Worm (Caenorhabditis elegans) whole organism, early embryonic: ENCODE results near the gene F53H4.6.

Source experiments
- B0310.2 ChIP-seq: sonication (generic microtip); optimal IDR thresholded peaks from 2 replicates; lab custom pipeline; 2016; ENCODE audit warnings: mild to moderate bottlenecking, missing genetic modification characterization, missing compliant biosample characterization
- F13C5.2 ChIP-seq: sonication (generic microtip); optimal IDR thresholded peaks from 2 replicates; lab custom pipeline; 2017; ENCODE audit warnings: mild to moderate bottlenecking, missing genetic modification characterization, inconsistent platforms, missing compliant biosample characterization
- aly-1 ChIP-seq: sonication (generic microtip); optimal IDR thresholded peaks from 2 replicates; lab custom pipeline; 2016; ENCODE audit warnings: missing genetic modification characterization, missing compliant biosample characterization
- ama-1 ChIP-seq: fragments of 150-350 bp; optimal IDR thresholded peaks from 2 replicates; lab custom pipeline; 2014
- ceh-13 ChIP-seq: fragments of 200-800 bp; sonication (Bioruptor generic); optimal IDR thresholded peaks from 2 replicates; lab custom pipeline; 2018; ENCODE audit warnings: mild to moderate bottlenecking, missing genetic modification characterization, missing compliant biosample characterization
- ceh-36 ChIP-seq: sonication (generic microtip); optimal IDR thresholded peaks from 2 replicates; lab custom pipeline; 2016; ENCODE audit warnings: missing genetic modification characterization, inconsistent platforms, missing compliant biosample characterization
- ets-7 ChIP-seq: sonication (generic microtip); optimal IDR thresholded peaks from 2 replicates; lab custom pipeline; 2016; ENCODE audit warnings: missing genotype, missing genetic modification characterization, missing compliant biosample characterization
- flt-1 ChIP-seq: fragments of 200-800 bp; sonication (Bioruptor generic); IDR thresholded peaks from 2 replicates; pipeline ENCODE4 v1.3.6; 2022; ENCODE audit warnings: missing genetic modification characterization, missing compliant biosample characterization
- hmbx-1 ChIP-seq: sonication (generic microtip); optimal IDR thresholded peaks from 2 replicates; lab custom pipeline; 2016; ENCODE audit warnings: mild to moderate bottlenecking, missing genetic modification characterization, missing compliant biosample characterization
- hmg-4 ChIP-seq: fragments of 200-800 bp; sonication (Bioruptor generic); optimal IDR thresholded peaks from 2 replicates; lab custom pipeline; 2018; ENCODE audit warnings: mild to moderate bottlenecking, missing genetic modification characterization, missing compliant biosample characterization
- hnd-1 ChIP-seq: sonication (generic microtip); optimal IDR thresholded peaks from 2 replicates; lab custom pipeline; 2016; ENCODE audit warnings: missing genetic modification characterization, missing compliant biosample characterization
- pes-1 ChIP-seq: fragments of 200-800 bp; sonication (Bioruptor generic); IDR thresholded peaks from 2 replicates; pipeline ENCODE4 v1.3.6; 2022; ENCODE audit warnings: missing genetic modification reagents, missing genetic modification characterization, missing compliant biosample characterization
- scrt-1 ChIP-seq: fragments of 200-800 bp; sonication (Bioruptor generic); IDR thresholded peaks from 2 replicates; pipeline ENCODE4 v1.3.6; 2022; ENCODE audit warnings: missing genetic modification characterization, missing compliant biosample characterization
- sea-1 ChIP-seq: fragments of 200-800 bp; sonication (Bioruptor generic); conservative IDR thresholded peaks from 2 replicates; pipeline ENCODE4 v1.3.6; 2022; ENCODE audit warnings: missing genetic modification characterization, missing compliant biosample characterization
- tbx-11 ChIP-seq: fragments of 200-800 bp; sonication (Bioruptor generic); IDR thresholded peaks from 2 replicates; pipeline ENCODE4 v1.3.6; 2022; ENCODE audit warnings: missing genetic modification characterization, missing compliant biosample characterization
- tbx-37 ChIP-seq: fragments of 200-800 bp; sonication (Bioruptor generic); conservative IDR thresholded peaks from 2 replicates; pipeline ENCODE4 v1.3.6; 2022; ENCODE audit warnings: missing genetic modification reagents, missing genetic modification characterization, missing compliant biosample characterization
- tra-4 ChIP-seq: sonication (generic microtip); optimal IDR thresholded peaks from 2 replicates; lab custom pipeline; 2017; ENCODE audit warnings: missing genetic modification characterization, missing compliant biosample characterization

F53H4.6 gene

ce11 chrX:15847543-15848087 lies 12.8 kb downstream of the F53H4.6 start, which contains the start of gene F59F4.3:
F59F4.3 (minus strand) TSS chrX:15847593.
- TF ChIP-seq ets-7 (tag; lab: Kevin White, UChicago) (no peak), F13C5.2 (no peak), ceh-13 (no peak), sea-1 (GFP tag; lab: Robert Waterston, UW) (no peak), hmg-4 (GFP tag; lab: Kevin White, UChicago) (no peak), tra-4 (tag; lab: Kevin White, UChicago) (no peak), tbx-37 (GFP tag; lab: Robert Waterston, UW) (no peak), scrt-1 (GFP tag; lab: Robert Waterston, UW) (no peak), hnd-1 (tag; lab: Kevin White, UChicago) (no peak), tbx-11 (GFP tag; lab: Robert Waterston, UW) (no peak), hmbx-1 (no peak), pes-1 (GFP tag; lab: Robert Waterston, UW) (no peak), ama-1 (lab: Kevin White, UChicago) (no peak), flt-1 (GFP tag; lab: Robert Waterston, UW) (no peak)

- TF ChIP-seq tra-4 (tag; lab: Kevin White, UChicago): no peak
- no peak for TF ChIP-seq F13C5.2
- TF ChIP-seq ama-1 (lab: Kevin White, UChicago): no peak
- no peak for TF ChIP-seq ets-7 (tag; lab: Kevin White, UChicago)
- no peak for TF ChIP-seq ceh-13
- no peak for TF ChIP-seq scrt-1 (GFP tag; lab: Robert Waterston, UW)
- no peak for TF ChIP-seq sea-1 (GFP tag; lab: Robert Waterston, UW)
- no peak for TF ChIP-seq tbx-11 (GFP tag; lab: Robert Waterston, UW)
- TF ChIP-seq pes-1 (GFP tag; lab: Robert Waterston, UW): no peak
- no peak for TF ChIP-seq ceh-36
- no peak for TF ChIP-seq aly-1 (tag; lab: Kevin White, UChicago)
- no peak for TF ChIP-seq hmbx-1
- TF ChIP-seq hnd-1 (tag; lab: Kevin White, UChicago): no peak
- TF ChIP-seq flt-1 (GFP tag; lab: Robert Waterston, UW): no peak
Measured at ce11 chrX:15846552-15846951, 13.9 kb downstream of the F53H4.6 start.

ce11 chrX:15844330-15844729 lies 16.1 kb downstream of the F53H4.6 start:
- no peak for TF ChIP-seq flt-1 (GFP tag; lab: Robert Waterston, UW)
- no peak for TF ChIP-seq scrt-1 (GFP tag; lab: Robert Waterston, UW)
- TF ChIP-seq aly-1 (tag; lab: Kevin White, UChicago): no peak
- no peak for TF ChIP-seq hmg-4 (GFP tag; lab: Kevin White, UChicago)
- no peak for TF ChIP-seq ceh-13
- no peak for TF ChIP-seq ceh-36
- no peak for TF ChIP-seq tbx-11 (GFP tag; lab: Robert Waterston, UW)
- no peak for TF ChIP-seq F13C5.2
- no peak for TF ChIP-seq ets-7 (tag; lab: Kevin White, UChicago)
- no peak for TF ChIP-seq pes-1 (GFP tag; lab: Robert Waterston, UW)
- no peak for TF ChIP-seq hnd-1 (tag; lab: Kevin White, UChicago)
- no peak for TF ChIP-seq tra-4 (tag; lab: Kevin White, UChicago)
- TF ChIP-seq B0310.2 (tag; lab: Kevin White, UChicago): no peak
- TF ChIP-seq sea-1 (GFP tag; lab: Robert Waterston, UW): no peak

- TF ChIP-seq ets-7 (tag; lab: Kevin White, UChicago): no peak
- no peak for TF ChIP-seq B0310.2 (tag; lab: Kevin White, UChicago)
- TF ChIP-seq ceh-13: no peak
- TF ChIP-seq ceh-36: no peak
- no peak for TF ChIP-seq hmbx-1
- no peak for TF ChIP-seq flt-1 (GFP tag; lab: Robert Waterston, UW)
- no peak for TF ChIP-seq hnd-1 (tag; lab: Kevin White, UChicago)
- no peak for TF ChIP-seq F13C5.2
- TF ChIP-seq ama-1 (lab: Kevin White, UChicago): no peak
- TF ChIP-seq tra-4 (tag; lab: Kevin White, UChicago): no peak
- TF ChIP-seq tbx-37 (GFP tag; lab: Robert Waterston, UW): no peak
- no peak for TF ChIP-seq aly-1 (tag; lab: Kevin White, UChicago)
- no peak for TF ChIP-seq tbx-11 (GFP tag; lab: Robert Waterston, UW)
- TF ChIP-seq pes-1 (GFP tag; lab: Robert Waterston, UW): no peak
- TF ChIP-seq scrt-1 (GFP tag; lab: Robert Waterston, UW): no peak
- no peak for TF ChIP-seq sea-1 (GFP tag; lab: Robert Waterston, UW)
- TF ChIP-seq hmg-4 (GFP tag; lab: Kevin White, UChicago): no peak
Measured at ce11 chrX:15842492-15842891, 17.9 kb downstream of the F53H4.6 start.

ce11 chrX:15841086-15841622 lies 19.3 kb downstream of the F53H4.6 start, which contains the start of gene serp-1.1:
serp-1.1 (plus strand) TSS chrX:15841572.
- TF ChIP-seq F13C5.2: peak; percentile 89
- TF ChIP-seq flt-1 (GFP tag; lab: Robert Waterston, UW): peak; percentile 57
- peak; percentile 92 for TF ChIP-seq hmg-4 (GFP tag; lab: Kevin White, UChicago)
- no peak for TF ChIP-seq hmbx-1
- peak; percentile 62 for TF ChIP-seq scrt-1 (GFP tag; lab: Robert Waterston, UW)
- no peak for TF ChIP-seq hnd-1 (tag; lab: Kevin White, UChicago)
- TF ChIP-seq aly-1 (tag; lab: Kevin White, UChicago): peak; percentile 74
- TF ChIP-seq ets-7 (tag; lab: Kevin White, UChicago): peak; percentile 69
- TF ChIP-seq tra-4 (tag; lab: Kevin White, UChicago): no peak
- TF ChIP-seq sea-1 (GFP tag; lab: Robert Waterston, UW): peak; percentile 89
- TF ChIP-seq tbx-37 (GFP tag; lab: Robert Waterston, UW): 0 out of 2 replicates have a peak, but pooled peaks have one; percentile 43
- no peak for TF ChIP-seq ama-1 (lab: Kevin White, UChicago)
- TF ChIP-seq B0310.2 (tag; lab: Kevin White, UChicago): peak; percentile 54
- TF ChIP-seq tbx-11 (GFP tag; lab: Robert Waterston, UW): 0 out of 2 replicates have a peak, but pooled peaks have one; percentile 33
- peak; percentile 59; the same call in 1 of the 2 replicates for TF ChIP-seq pes-1 (GFP tag; lab: Robert Waterston, UW)

ce11 chrX:15838496-15838948 lies 21.9 kb downstream of the F53H4.6 start, which contains the start of gene acox-1.6:
acox-1.6 (minus strand) TSS chrX:15838546.
- TF ChIP-seq hnd-1 (tag; lab: Kevin White, UChicago): no peak
- TF ChIP-seq B0310.2 (tag; lab: Kevin White, UChicago): no peak
- no peak for TF ChIP-seq scrt-1 (GFP tag; lab: Robert Waterston, UW)
- no peak for TF ChIP-seq flt-1 (GFP tag; lab: Robert Waterston, UW)
- TF ChIP-seq ama-1 (lab: Kevin White, UChicago): no peak
- no peak for TF ChIP-seq ceh-36
- TF ChIP-seq tra-4 (tag; lab: Kevin White, UChicago): no peak
- TF ChIP-seq tbx-11 (GFP tag; lab: Robert Waterston, UW): no peak
- no peak for TF ChIP-seq tbx-37 (GFP tag; lab: Robert Waterston, UW)
